Fruit fly (Drosophila melanogaster) whole organism, embryonic: ENCODE data around the gene tup.
A peak's percentile ranks its signal among the peaks of the same experiment; 100 is the strongest.

Experiments
- Adf1 ChIP-seq: fragments of 200-800 bp; sonication (Bioruptor generic); IDR thresholded peaks from 2 replicates; pipeline ENCODE4 v1.3.6; 2022; ENCODE audit warnings: missing biosample characterization, missing genetic modification characterization
- Atf6 ChIP-seq: fragments of 200-800 bp; sonication (Bioruptor generic); IDR thresholded peaks from 2 replicates; pipeline ENCODE4 v1.3.6; 2022; ENCODE audit warnings: missing biosample characterization, missing genetic modification characterization
- C15 ChIP-seq: fragments of 200-800 bp; sonication (Bioruptor generic); IDR thresholded peaks from 3 replicates; pipeline ENCODE4 v1.3.6; 2022; ENCODE audit warnings: missing biosample characterization, missing genetic modification characterization
- CG10267 ChIP-seq: fragments of 200-800 bp; sonication (Bioruptor generic); optimal IDR thresholded peaks from 2 replicates; lab custom pipeline; 2018; ENCODE audit warnings: missing biosample characterization, mild to moderate bottlenecking, missing genetic modification characterization, moderate library complexity
- CG10274 ChIP-seq: fragments of 200-800 bp; sonication (Bioruptor generic); optimal IDR thresholded peaks from 3 replicates; lab custom pipeline; 2017; ENCODE audit warnings: missing biosample characterization, mild to moderate bottlenecking, missing genetic modification characterization
- CG10543 ChIP-seq: fragments of 200-800 bp; sonication (Bioruptor generic); optimal IDR thresholded peaks from 3 replicates; lab custom pipeline; 2017; ENCODE audit warnings: missing biosample characterization, mild to moderate bottlenecking, missing genetic modification characterization, moderate library complexity
- CG10959 ChIP-seq: fragments of 200-800 bp; sonication (Bioruptor generic); IDR thresholded peaks from 2 replicates; pipeline ENCODE4 v1.3.6; 2022; ENCODE audit warnings: missing biosample characterization, missing genetic modification characterization
- CG12219 ChIP-seq: fragments of 200-800 bp; sonication (Bioruptor generic); optimal IDR thresholded peaks from 3 replicates; lab custom pipeline; 2018; ENCODE audit warnings: missing biosample characterization, mild to moderate bottlenecking, missing genetic modification characterization
- CG13624 ChIP-seq: fragments of 200-800 bp; sonication (Bioruptor generic); optimal IDR thresholded peaks from 2 replicates; lab custom pipeline; 2016; ENCODE audit warnings: missing biosample characterization, missing genetic modification characterization
- CG13775 ChIP-seq: fragments of 200-800 bp; sonication (Bioruptor generic); optimal IDR thresholded peaks from 3 replicates; lab custom pipeline; 2017; ENCODE audit warnings: missing biosample characterization, mild to moderate bottlenecking, missing genetic modification characterization
- CG15073 ChIP-seq: fragments of 200-800 bp; sonication (Bioruptor generic); optimal IDR thresholded peaks from 2 replicates; lab custom pipeline; 2016; ENCODE audit warnings: missing biosample characterization, missing genetic modification characterization
- CG1602 ChIP-seq: fragments of 200-800 bp; sonication (Bioruptor generic); optimal IDR thresholded peaks from 3 replicates; lab custom pipeline; 2016; ENCODE audit warnings: missing biosample characterization, missing genetic modification characterization
- CG16779 ChIP-seq: fragments of 200-800 bp; sonication (Bioruptor generic); IDR thresholded peaks from 2 replicates; pipeline ENCODE4 v1.3.6; 2022; ENCODE audit warnings: missing biosample characterization, missing genetic modification characterization
- CG2712 ChIP-seq: fragments of 200-800 bp; optimal IDR thresholded peaks from 3 replicates; lab custom pipeline; 2019; ENCODE audit warnings: missing biosample characterization, mild to moderate bottlenecking, missing genetic modification characterization, moderate library complexity
- CG3065 ChIP-seq: fragments of 200-800 bp; sonication (Bioruptor generic); optimal IDR thresholded peaks from 2 replicates; lab custom pipeline; 2016; ENCODE audit warnings: missing biosample characterization, missing genetic modification characterization
- CG3407 ChIP-seq: fragments of 200-800 bp; sonication (Bioruptor generic); optimal IDR thresholded peaks from 2 replicates; lab custom pipeline; 2018; ENCODE audit warnings: missing biosample characterization, mild to moderate bottlenecking, missing genetic modification characterization
- CG43689 ChIP-seq: fragments of 200-800 bp; sonication (Bioruptor generic); IDR thresholded peaks from 2 replicates; pipeline ENCODE4 v1.3.6; 2022; ENCODE audit warnings: missing biosample characterization, missing genetic modification characterization
- CG4854 ChIP-seq: fragments of 200-800 bp; sonication (Bioruptor generic); optimal IDR thresholded peaks from 2 replicates; lab custom pipeline; 2016; ENCODE audit warnings: missing biosample characterization, missing genetic modification characterization, inconsistent platforms
- CG6654 ChIP-seq: fragments of 200-800 bp; sonication (Bioruptor generic); optimal IDR thresholded peaks from 2 replicates; lab custom pipeline; 2017; ENCODE audit warnings: missing biosample characterization, mild to moderate bottlenecking, missing genetic modification characterization
- CG8924 ChIP-seq: fragments of 200-800 bp; optimal IDR thresholded peaks from 3 replicates; lab custom pipeline; 2019; ENCODE audit warnings: missing biosample characterization, mild to moderate bottlenecking, missing genetic modification characterization, moderate library complexity
- CHES-1-like ChIP-seq: fragments of 200-800 bp; sonication (Bioruptor generic); optimal IDR thresholded peaks from 2 replicates; lab custom pipeline; 2016; ENCODE audit warnings: missing biosample characterization, missing genetic modification characterization
- D ChIP-seq, 2 experiments: fragments of 200-800 bp in 1 of 2; fragments of >200 bp in 1 of 2; sonication (Bioruptor generic) in 1 of 2; optimal IDR thresholded peaks; 2 replicates in 1 of 2; 3 replicates in 1 of 2; lab custom pipeline; 2017; ENCODE audit warnings: mild to moderate bottlenecking in 1 of 2, missing biosample characterization in 1 of 2, missing genetic modification characterization in 1 of 2, missing genetic modification reagents in 1 of 2
- H15 ChIP-seq: fragments of 200-800 bp; sonication (Bioruptor generic); IDR thresholded peaks from 3 replicates; pipeline ENCODE4 v1.3.6; 2022; ENCODE audit warnings: missing biosample characterization, missing genetic modification characterization
- HHEX ChIP-seq: fragments of 200-800 bp; sonication (Bioruptor generic); optimal IDR thresholded peaks from 3 replicates; lab custom pipeline; 2017; ENCODE audit warnings: missing biosample characterization, mild to moderate bottlenecking, missing genetic modification characterization, missing genetic modification reagents
- HLH3B ChIP-seq: fragments of 200-800 bp; sonication (Bioruptor generic); IDR thresholded peaks from 2 replicates; pipeline ENCODE4 v1.3.6; 2022; ENCODE audit warnings: missing biosample characterization, missing genetic modification characterization
- Hey ChIP-seq: fragments of 200-800 bp; sonication (Bioruptor generic); optimal IDR thresholded peaks from 3 replicates; lab custom pipeline; 2018; ENCODE audit warnings: missing biosample characterization, mild to moderate bottlenecking, missing genetic modification characterization
- HmgZ ChIP-seq: fragments of 200-800 bp; sonication (Bioruptor generic); optimal IDR thresholded peaks from 2 replicates; lab custom pipeline; 2018; ENCODE audit warnings: missing biosample characterization, mild to moderate bottlenecking, missing genetic modification characterization
- Nf-YA ChIP-seq: fragments of 200-800 bp; sonication (Bioruptor generic); IDR thresholded peaks from 2 replicates; pipeline ENCODE4 v1.3.6; 2022; ENCODE audit warnings: missing biosample characterization, missing genetic modification characterization
- Side ChIP-seq: fragments of 200-800 bp; sonication (Bioruptor generic); optimal IDR thresholded peaks from 2 replicates; lab custom pipeline; 2016; ENCODE audit warnings: missing biosample characterization, missing genetic modification characterization
- Sox102F ChIP-seq: fragments of 200-800 bp; sonication (Bioruptor generic); optimal IDR thresholded peaks from 2 replicates; lab custom pipeline; 2018; ENCODE audit warnings: missing biosample characterization, mild to moderate bottlenecking, missing genetic modification characterization, moderate library complexity
- bbx ChIP-seq: fragments of 200-800 bp; sonication (Bioruptor generic); IDR thresholded peaks from 2 replicates; pipeline ENCODE4 v1.3.6; 2022; ENCODE audit warnings: missing biosample characterization, missing genetic modification characterization; ENCODE audit not compliant: partially characterized antibody
- br ChIP-seq: fragments of >200 bp; optimal IDR thresholded peaks from 2 replicates; lab custom pipeline; 2017
- cato ChIP-seq: fragments of 200-800 bp; sonication (Bioruptor generic); optimal IDR thresholded peaks from 2 replicates; lab custom pipeline; 2016; ENCODE audit warnings: missing biosample characterization, missing genetic modification characterization, borderline replicate concordance
- caup ChIP-seq: fragments of 200-800 bp; sonication (Bioruptor generic); optimal IDR thresholded peaks from 3 replicates; lab custom pipeline; 2017; ENCODE audit warnings: missing biosample characterization, mild to moderate bottlenecking, missing genetic modification characterization, moderate library complexity; ENCODE audit not compliant: severe bottlenecking
- ci ChIP-seq: fragments of 200-800 bp; sonication (Bioruptor generic); IDR thresholded peaks from 3 replicates; pipeline ENCODE4 v1.3.6; 2022; ENCODE audit warnings: missing biosample characterization, missing genetic modification characterization
- croc ChIP-seq: fragments of 200-800 bp; sonication (Bioruptor generic); conservative IDR thresholded peaks from 3 replicates; pipeline ENCODE4 v1.3.6; 2022; ENCODE audit warnings: missing biosample characterization, missing genetic modification characterization
- fd64A ChIP-seq: fragments of 200-800 bp; sonication (Bioruptor generic); optimal IDR thresholded peaks from 3 replicates; lab custom pipeline; 2018; ENCODE audit warnings: missing biosample characterization, mild to moderate bottlenecking, missing genetic modification characterization
- her ChIP-seq: fragments of 200-800 bp; sonication (Bioruptor generic); optimal IDR thresholded peaks from 2 replicates; lab custom pipeline; 2016; ENCODE audit warnings: missing biosample characterization, missing genetic modification characterization
- lab ChIP-seq: fragments of 200-800 bp; sonication (Bioruptor generic); optimal IDR thresholded peaks from 3 replicates; lab custom pipeline; 2017; ENCODE audit warnings: missing biosample characterization, missing genetic modification characterization, mild to moderate bottlenecking, moderate library complexity, missing genetic modification reagents
- mam ChIP-seq: fragments of 200-800 bp; sonication (Bioruptor generic); optimal IDR thresholded peaks from 3 replicates; lab custom pipeline; 2016; ENCODE audit warnings: missing biosample characterization, missing genetic modification characterization
- nerfin-2 ChIP-seq: fragments of 200-800 bp; sonication (Bioruptor generic); IDR thresholded peaks from 2 replicates; pipeline ENCODE4 v1.3.6; 2022; ENCODE audit warnings: missing biosample characterization, missing genetic modification characterization; ENCODE audit not compliant: partially characterized antibody
- pb ChIP-seq: fragments of 200-800 bp; sonication (Bioruptor generic); optimal IDR thresholded peaks from 3 replicates; lab custom pipeline; 2016; ENCODE audit warnings: missing biosample characterization, missing genetic modification characterization
- phol ChIP-seq: fragments of 200-800 bp; sonication (Bioruptor generic); optimal IDR thresholded peaks from 3 replicates; lab custom pipeline; 2018; ENCODE audit warnings: missing biosample characterization, mild to moderate bottlenecking, missing genetic modification characterization, moderate library complexity
- pros ChIP-seq: fragments of 200-800 bp; sonication (Bioruptor generic); optimal IDR thresholded peaks from 3 replicates; lab custom pipeline; 2019; ENCODE audit warnings: missing biosample characterization, mild to moderate bottlenecking, missing genetic modification characterization, moderate library complexity
- sens ChIP-seq: fragments of 200-800 bp; sonication (Bioruptor generic); peaks from one replicate; lab custom pipeline; 2016; ENCODE audit warnings: missing biosample characterization, missing genetic modification characterization
- stwl ChIP-seq: fragments of 200-800 bp; sonication (Bioruptor generic); optimal IDR thresholded peaks from 3 replicates; lab custom pipeline; 2018; ENCODE audit warnings: missing biosample characterization, mild to moderate bottlenecking, missing genetic modification characterization, moderate library complexity
- tll ChIP-seq, 2 experiments: fragments of 200-800 bp in 1 of 2; fragments of >200 bp in 1 of 2; sonication (Bioruptor generic) in 1 of 2; optimal IDR thresholded peaks; 2 replicates each; lab custom pipeline; 2017 to 2019; ENCODE audit warnings: missing biosample characterization in 2 of 2, missing genetic modification characterization in 2 of 2, mild to moderate bottlenecking in 1 of 2, moderate library complexity in 1 of 2
- vfl ChIP-seq: fragments of 200-800 bp; sonication (Bioruptor generic); optimal IDR thresholded peaks from 2 replicates; lab custom pipeline; 2016; ENCODE audit warnings: missing biosample characterization, missing genetic modification characterization
- vvl ChIP-seq: fragments of 200-800 bp; sonication (Bioruptor generic); IDR thresholded peaks from 2 replicates; pipeline ENCODE4 v1.3.6; 2022; ENCODE audit warnings: missing biosample characterization, missing genetic modification characterization
- yki ChIP-seq: fragments of >200 bp; optimal IDR thresholded peaks from 3 replicates; lab custom pipeline; 2018

Gene tup

DNA sequence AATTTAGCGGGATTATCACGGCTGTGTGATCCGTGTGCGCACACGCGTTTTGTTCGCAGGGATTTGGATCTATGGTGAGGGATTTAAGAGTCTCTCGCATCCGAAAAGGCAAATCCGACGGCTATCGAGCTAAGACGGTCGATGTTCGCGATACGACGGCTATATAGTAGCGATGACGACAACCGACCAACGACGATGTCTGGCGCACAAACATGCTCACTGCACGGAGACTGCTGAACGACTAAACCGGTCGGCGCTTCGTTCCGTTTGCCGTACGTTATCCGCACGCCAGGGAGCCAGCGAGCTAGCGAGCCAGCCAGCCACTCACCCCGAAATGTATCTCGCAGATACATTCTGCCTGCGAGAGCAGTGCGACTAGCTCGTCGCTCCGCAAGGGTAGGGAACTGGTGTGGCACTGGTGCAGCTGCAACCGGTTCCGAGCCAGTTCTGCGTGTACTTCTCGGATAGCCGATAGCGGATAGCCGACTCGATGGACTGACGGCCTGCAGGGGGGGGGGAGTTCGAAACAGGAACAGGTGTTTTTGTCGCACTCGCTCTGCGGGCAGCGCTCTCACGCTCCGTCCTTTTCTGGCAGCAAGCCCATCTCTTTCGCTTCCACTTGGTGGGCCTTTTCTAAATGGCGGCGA, at the start of gene tup (continued):
- TF ChIP-seq caup (GFP tag; lab: Kevin White, UChicago) = peak; percentile 23
- no peak for TF ChIP-seq CG15073
- no peak for TF ChIP-seq pb (GFP tag; lab: Kevin White, UChicago)
- TF ChIP-seq Adf1 = peak; percentile 91
- no peak for TF ChIP-seq CG3065 (GFP tag; lab: Kevin White, UChicago)
- 0 out of 2 replicates have a peak, but pooled peaks have one; percentile 10 for TF ChIP-seq HLH3B (GFP tag; lab: Robert Waterston, UW)
- peak; percentile 86 for TF ChIP-seq sens (GFP tag; lab: Kevin White, UChicago)
- peak; percentile 26 for TF ChIP-seq CG2712 (tag; lab: Kevin White, UChicago)
- TF ChIP-seq cato = no peak
- no peak for TF ChIP-seq croc (GFP tag; lab: Robert Waterston, UW)
- TF ChIP-seq CG13624 (GFP tag; lab: Kevin White, UChicago) = no peak
- peak; percentile 58 for TF ChIP-seq Side (GFP tag; lab: Kevin White, UChicago)
- no peak for TF ChIP-seq CG10274
- no peak for TF ChIP-seq CG12219 (GFP tag; lab: Kevin White, UChicago)
- TF ChIP-seq ci (GFP tag; lab: Robert Waterston, UW) = peak; percentile 73; the same call in 2 of the 3 replicates
- no peak for TF ChIP-seq br (lab: Kevin White, UChicago)
- TF ChIP-seq her (GFP tag; lab: Kevin White, UChicago) = peak; percentile 4
- no peak for TF ChIP-seq stwl (tag; lab: Kevin White, UChicago)
- TF ChIP-seq CG6654 (GFP tag; lab: Kevin White, UChicago) = no peak
- TF ChIP-seq tll (GFP tag; optimal IDR thresholded peaks at IDR 0.05; lab: Kevin White, UChicago) = peak in 1 of 2 experiments; percentile 4
- TF ChIP-seq fd64A = peak; percentile 26
- peak; percentile 17 for TF ChIP-seq CG8924 (tag; lab: Kevin White, UChicago)
- no peak for TF ChIP-seq H15 (GFP tag; lab: Robert Waterston, UW)
- no peak; the same call in 1 of the 2 replicates for TF ChIP-seq Nf-YA (GFP tag; lab: Robert Waterston, UW)
- no peak for TF ChIP-seq CG13775
- TF ChIP-seq Hey (tag; lab: Kevin White, UChicago) = no peak
- TF ChIP-seq Sox102F (GFP tag; lab: Kevin White, UChicago) = no peak
- no peak for TF ChIP-seq lab (GFP tag; lab: Kevin White, UChicago)
- TF ChIP-seq Atf6 (GFP tag; lab: Robert Waterston, UW) = 0 out of 2 replicates have a peak, but pooled peaks have one; percentile 24
- no peak for TF ChIP-seq CG1602
- TF ChIP-seq CG16779 (GFP tag; lab: Robert Waterston, UW) = no peak
- TF ChIP-seq HmgZ (tag; lab: Kevin White, UChicago) = peak; percentile 30
- no peak for TF ChIP-seq CG10267
- TF ChIP-seq phol (tag; lab: Kevin White, UChicago) = peak; percentile 25
- TF ChIP-seq CG3407 (GFP tag; lab: Kevin White, UChicago) = no peak
- peak; percentile 47 for TF ChIP-seq pros
- TF ChIP-seq nerfin-2 (GFP tag; lab: Robert Waterston, UW) = no peak
- TF ChIP-seq D (optimal IDR thresholded peaks at IDR 0.05; lab: Kevin White, UChicago) = no peak
- TF ChIP-seq D (GFP tag; optimal IDR thresholded peaks at IDR 0.05; lab: Kevin White, UChicago) = no peak
- no peak for TF ChIP-seq mam
- no peak for TF ChIP-seq yki (lab: Kevin White, UChicago)
- TF ChIP-seq vvl (GFP tag; lab: Robert Waterston, UW) = peak; percentile 55
- no peak for TF ChIP-seq CHES-1-like (GFP tag; lab: Kevin White, UChicago)
- no peak for TF ChIP-seq CG4854 (GFP tag; lab: Kevin White, UChicago)
- peak; percentile 63 for TF ChIP-seq bbx (GFP tag; lab: Robert Waterston, UW)
- TF ChIP-seq CG43689 (GFP tag; lab: Robert Waterston, UW) = no peak
- TF ChIP-seq C15 (GFP tag; lab: Robert Waterston, UW) = no peak
- TF ChIP-seq HHEX = no peak
- TF ChIP-seq CG10959 = no peak
- no peak for TF ChIP-seq vfl
- peak; percentile 71 for TF ChIP-seq CG10543 (GFP tag; lab: Kevin White, UChicago)
